Fruit fly (Drosophila melanogaster) Kc167 (cell line): ENCODE data around the gene CG32036.

Source experiments
- Myc ChIP-seq: fragments of >200 bp; optimal IDR thresholded peaks from 2 replicates; lab custom pipeline; 2017; ENCODE audit warnings: missing external identifiers
- h ChIP-seq: fragments of >200 bp; optimal IDR thresholded peaks from 3 replicates; lab custom pipeline; 2018; ENCODE audit warnings: missing external identifiers
- insv ChIP-seq: fragments of >200 bp; optimal IDR thresholded peaks from 3 replicates; lab custom pipeline; 2018; ENCODE audit warnings: missing external identifiers
- psq ChIP-seq: fragments of >200 bp; optimal IDR thresholded peaks from 2 replicates; lab custom pipeline; 2017; ENCODE audit warnings: missing external identifiers

- TF ChIP-seq psq (lab: Kevin White, UChicago) (no peak), insv (lab: Kevin White, UChicago) (no peak), h (no peak), Myc (lab: Kevin White, UChicago) (no peak)
These were observed 21.8 kb downstream of the CG32036 start for dm6 chr3L:9467267-9467666.
